Fruit fly (Drosophila melanogaster) whole organism, adult: Measurements from ENCODE around the gene CG11839.

Experiments used
- CG11617 ChIP-seq: fragments of 200-800 bp; sonication (Bioruptor generic); optimal IDR thresholded peaks from 2 replicates; lab custom pipeline; 2017; ENCODE audit warnings: mild to moderate bottlenecking, missing biosample characterization, missing genetic modification reagents, missing genetic modification characterization
- CG7101 ChIP-seq: fragments of 200-800 bp; sonication (Bioruptor generic); optimal IDR thresholded peaks from 2 replicates; lab custom pipeline; 2018; ENCODE audit warnings: missing biosample characterization, mild to moderate bottlenecking, missing genetic modification characterization, moderate library complexity
- Clk ChIP-seq: fragments of 200-800 bp; sonication (Bioruptor generic); optimal IDR thresholded peaks from 2 replicates; lab custom pipeline; 2017; ENCODE audit warnings: missing biosample characterization, missing genetic modification characterization
- Crg-1 ChIP-seq: fragments of 200-800 bp; sonication (Bioruptor generic); optimal IDR thresholded peaks from 2 replicates; lab custom pipeline; 2016; ENCODE audit warnings: missing biosample characterization, missing genetic modification characterization
- Hr96 ChIP-seq: fragments of 200-800 bp; sonication (Bioruptor generic); optimal IDR thresholded peaks from 2 replicates; lab custom pipeline; 2016; ENCODE audit warnings: missing biosample characterization, missing genetic modification characterization
- kay ChIP-seq: fragments of 200-800 bp; sonication (Bioruptor generic); peaks from one replicate; lab custom pipeline; 2016; ENCODE audit warnings: missing biosample characterization, missing genetic modification characterization, borderline replicate concordance
- ovo ChIP-seq: fragments of 200-800 bp; sonication (Bioruptor generic); optimal IDR thresholded peaks from 2 replicates; lab custom pipeline; 2016; ENCODE audit warnings: missing biosample characterization, missing genetic modification characterization
- pad ChIP-seq: fragments of 200-800 bp; sonication (Bioruptor generic); optimal IDR thresholded peaks from 3 replicates; lab custom pipeline; 2017; ENCODE audit warnings: missing biosample characterization, missing genetic modification characterization, mild to moderate bottlenecking, moderate library complexity, missing genetic modification reagents

DNA sequence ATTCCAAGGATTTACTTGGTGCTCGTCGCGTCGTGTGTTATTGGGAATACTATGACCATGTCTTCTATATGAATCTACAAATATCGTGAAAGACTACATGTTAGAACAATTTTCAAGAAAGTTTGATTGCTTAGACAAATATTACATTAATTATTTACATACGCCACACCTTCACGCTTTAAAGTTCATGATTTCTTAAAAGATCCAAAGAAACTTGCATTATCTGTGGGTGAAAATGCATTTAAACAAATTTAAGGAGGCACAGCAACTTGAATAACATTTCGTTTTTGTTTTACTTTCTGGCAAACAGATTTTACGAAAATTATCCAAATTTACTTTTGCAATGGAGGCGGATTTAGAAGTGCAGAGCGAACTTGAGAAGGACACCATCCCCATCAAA, 33.1 kb upstream of the CG11839 start, which contains the start of gene CG31115:
- TF ChIP-seq Clk (GFP tag; lab: Kevin White, UChicago) (no peak), Hr96 (no peak), CG11617 (GFP tag; lab: Kevin White, UChicago) (no peak), CG7101 (no peak), ovo (GFP tag; lab: Kevin White, UChicago) (no peak), Crg-1 (GFP tag; lab: Kevin White, UChicago) (no peak), pad (GFP tag; lab: Kevin White, UChicago) (no peak), kay (no peak)
